Fruit fly (Drosophila melanogaster) whole organism, pupa: Measurements from ENCODE around the gene CG14625.

Source experiments
- CG10348 ChIP-seq: fragments of 200-800 bp; sonication (Bioruptor generic); IDR thresholded peaks from 2 replicates; pipeline ENCODE4 v1.3.6; 2022; ENCODE audit warnings: missing biosample characterization, missing genetic modification characterization
- CG12605 ChIP-seq: fragments of 200-800 bp; sonication (Bioruptor generic); IDR thresholded peaks from 2 replicates; pipeline ENCODE4 v1.3.6; 2022; ENCODE audit warnings: missing biosample characterization, missing genetic modification characterization
- CG14655 ChIP-seq: fragments of 200-800 bp; sonication (Bioruptor generic); optimal IDR thresholded peaks from 3 replicates; lab custom pipeline; 2017; ENCODE audit warnings: mild to moderate bottlenecking, missing biosample characterization, missing genetic modification reagents, missing genetic modification characterization
- CG15710 ChIP-seq: fragments of 200-800 bp; sonication (Bioruptor generic); optimal IDR thresholded peaks from 2 replicates; lab custom pipeline; 2018; ENCODE audit warnings: missing biosample characterization, mild to moderate bottlenecking, missing genetic modification characterization, moderate library complexity
- CG17806 ChIP-seq: fragments of 200-800 bp; sonication (Bioruptor generic); optimal IDR thresholded peaks from 2 replicates; lab custom pipeline; 2018; ENCODE audit warnings: missing biosample characterization, mild to moderate bottlenecking, missing genetic modification characterization, moderate library complexity
- D1 ChIP-seq: fragments of 200-800 bp; sonication (Bioruptor generic); optimal IDR thresholded peaks from 2 replicates; lab custom pipeline; 2018; ENCODE audit warnings: missing biosample characterization, mild to moderate bottlenecking, missing genetic modification characterization, moderate library complexity
- EcR ChIP-seq: fragments of 200-800 bp; sonication (Bioruptor generic); optimal IDR thresholded peaks from 3 replicates; lab custom pipeline; 2019; ENCODE audit warnings: missing biosample characterization, missing genetic modification characterization, mild to moderate bottlenecking, moderate library complexity, missing genetic modification reagents
- Ets98B ChIP-seq: fragments of 200-800 bp; sonication (Bioruptor generic); IDR thresholded peaks from 2 replicates; pipeline ENCODE4 v1.3.6; 2022; ENCODE audit warnings: missing biosample characterization, missing genetic modification characterization
- Snoo ChIP-seq: fragments of 200-800 bp; sonication (Bioruptor generic); optimal IDR thresholded peaks from 3 replicates; lab custom pipeline; 2017; ENCODE audit warnings: missing biosample characterization, mild to moderate bottlenecking, missing genetic modification characterization, inconsistent platforms
- fd96Ca ChIP-seq: fragments of 200-800 bp; sonication (Bioruptor generic); IDR thresholded peaks from 3 replicates; pipeline ENCODE4 v1.3.6; 2022; ENCODE audit warnings: missing biosample characterization, missing genetic modification characterization
- gl ChIP-seq: fragments of 200-800 bp; sonication (Bioruptor generic); optimal IDR thresholded peaks from 2 replicates; lab custom pipeline; 2018; ENCODE audit warnings: missing biosample characterization, mild to moderate bottlenecking, missing genetic modification characterization
- rn ChIP-seq: fragments of 200-800 bp; sonication (Bioruptor generic); IDR thresholded peaks from 2 replicates; pipeline ENCODE4 v1.3.6; 2022; ENCODE audit warnings: missing biosample characterization, missing genetic modification characterization

DNA sequence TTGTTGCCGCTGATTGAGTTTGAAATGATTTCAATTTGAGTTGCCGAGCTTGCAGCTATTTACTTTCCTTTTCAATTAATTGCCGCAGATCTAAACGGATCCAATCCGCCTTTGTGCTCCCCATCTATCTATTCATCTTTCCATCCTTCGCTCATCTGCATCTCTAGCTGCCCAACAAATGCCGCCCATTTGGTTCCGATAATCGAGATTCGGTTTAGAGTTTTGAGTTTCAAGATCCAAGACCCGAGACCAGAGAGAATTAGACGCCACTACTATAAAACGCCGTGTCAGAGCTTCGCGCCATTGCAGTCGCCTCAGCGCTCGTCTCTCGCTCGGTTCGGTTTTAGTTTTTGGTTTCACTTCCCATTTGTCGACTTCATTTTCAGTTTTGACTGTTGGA, 14.9 kb upstream of the CG14625 start, which contains the start of gene CG14626:
- TF ChIP-seq CG12605 (GFP tag; lab: Robert Waterston, UW) (no peak), Snoo (no peak), D1 (tag; lab: Kevin White, UChicago) (no peak), Ets98B (no peak), EcR (GFP tag; lab: Kevin White, UChicago) (no peak), CG10348 (GFP tag; lab: Robert Waterston, UW) (no peak), fd96Ca (GFP tag; lab: Robert Waterston, UW) (no peak), gl (no peak), CG17806 (tag; lab: Kevin White, UChicago) (no peak), CG15710 (tag; lab: Kevin White, UChicago) (no peak), CG14655 (GFP tag; lab: Kevin White, UChicago) (no peak), rn (GFP tag; lab: Robert Waterston, UW) (no peak)
